Fruit fly (Drosophila melanogaster) whole organism, wandering third instar larva: ENCODE results near the gene CG43255.

ENCODE experiments used
- Abd-B ChIP-seq: fragments of >200 bp; optimal IDR thresholded peaks from 2 replicates; lab custom pipeline; 2017; ENCODE audit warnings: missing biosample characterization, missing genetic modification characterization
- CG32264 ChIP-seq: fragments of 200-800 bp; sonication (Bioruptor generic); optimal IDR thresholded peaks from 2 replicates; lab custom pipeline; 2016; ENCODE audit warnings: missing biosample characterization, missing genetic modification characterization
- CG9705 ChIP-seq: fragments of 200-800 bp; sonication (Bioruptor generic); optimal IDR thresholded peaks from 2 replicates; lab custom pipeline; 2018; ENCODE audit warnings: missing biosample characterization, mild to moderate bottlenecking, missing genetic modification characterization
- CrebA ChIP-seq: fragments of 200-800 bp; sonication (Bioruptor generic); optimal IDR thresholded peaks from 2 replicates; lab custom pipeline; 2016; ENCODE audit warnings: missing biosample characterization, mild to moderate bottlenecking, missing genetic modification characterization, borderline replicate concordance
- Dfd ChIP-seq: fragments of >200 bp; optimal IDR thresholded peaks from 2 replicates; lab custom pipeline; 2017; ENCODE audit warnings: missing biosample characterization, missing genetic modification characterization
- Dif ChIP-seq: fragments of 200-275, 200-300 bp; sonication (Bioruptor generic); optimal IDR thresholded peaks from 2 replicates; lab custom pipeline; 2018; ENCODE audit warnings: missing biosample characterization, missing genetic modification characterization; ENCODE audit not compliant: partially characterized antibody
- GATAd ChIP-seq: sonication (Bioruptor generic); optimal IDR thresholded peaks from 2 replicates; lab custom pipeline; 2016; ENCODE audit warnings: missing biosample characterization, missing genetic modification characterization
- HLH106 ChIP-seq: fragments of 200-800 bp; optimal IDR thresholded peaks from 3 replicates; lab custom pipeline; 2019; ENCODE audit warnings: missing biosample characterization, mild to moderate bottlenecking, missing genetic modification characterization, moderate library complexity
- Hnf4 ChIP-seq: fragments of 200-800 bp; sonication (Bioruptor generic); optimal IDR thresholded peaks from 2 replicates; lab custom pipeline; 2016; ENCODE audit warnings: missing biosample characterization, mild to moderate bottlenecking, missing genetic modification characterization
- Hr78 ChIP-seq: fragments of >200 bp; optimal IDR thresholded peaks from 2 replicates; lab custom pipeline; 2017; ENCODE audit warnings: missing biosample characterization, missing genetic modification characterization
- Hr83 ChIP-seq: fragments of 200-300 bp; sonication (Bioruptor generic); optimal IDR thresholded peaks from 2 replicates; lab custom pipeline; 2016; ENCODE audit warnings: missing biosample characterization, mild to moderate bottlenecking, missing genetic modification characterization, moderate library complexity; ENCODE audit not compliant: poor library complexity, severe bottlenecking
- Jra ChIP-seq: sonication (Bioruptor generic); optimal IDR thresholded peaks from 2 replicates; lab custom pipeline; 2016; ENCODE audit warnings: missing biosample characterization, missing genetic modification characterization
- Mio ChIP-seq: sonication (Bioruptor generic); optimal IDR thresholded peaks from 2 replicates; lab custom pipeline; 2016; ENCODE audit warnings: missing biosample characterization, missing genetic modification characterization
- Myc ChIP-seq: fragments of >200 bp; optimal IDR thresholded peaks from 2 replicates; lab custom pipeline; 2017
- N ChIP-seq: fragments of >200 bp; optimal IDR thresholded peaks from 2 replicates; lab custom pipeline; 2018; ENCODE audit warnings: missing biosample characterization, missing external identifiers, missing genetic modification characterization
- OdsH ChIP-seq: fragments of 200-800 bp; sonication (Bioruptor generic); optimal IDR thresholded peaks from 2 replicates; lab custom pipeline; 2016; ENCODE audit warnings: missing biosample characterization, mild to moderate bottlenecking, missing genetic modification characterization
- Rel ChIP-seq, 2 experiments: fragments of 200-800 bp; sonication (Bioruptor generic) in 1 of 2; optimal IDR thresholded peaks; 2 replicates in 1 of 2; 3 replicates in 1 of 2; lab custom pipeline; 2016 to 2019; ENCODE audit warnings: mild to moderate bottlenecking in 2 of 2, missing biosample characterization in 2 of 2, missing genetic modification characterization in 2 of 2, moderate library complexity in 1 of 2
- Sp1 ChIP-seq: fragments of 200-800 bp; sonication (Bioruptor generic); optimal IDR thresholded peaks from 3 replicates; lab custom pipeline; 2019; ENCODE audit warnings: missing biosample characterization, mild to moderate bottlenecking, missing genetic modification characterization, moderate library complexity
- Vsx2 ChIP-seq: fragments of 200-300, 225-300 bp; sonication (Bioruptor generic); optimal IDR thresholded peaks from 2 replicates; lab custom pipeline; 2018; ENCODE audit warnings: missing biosample characterization, missing genetic modification characterization; ENCODE audit not compliant: partially characterized antibody
- br ChIP-seq: fragments of 200-800 bp; sonication (Bioruptor generic); optimal IDR thresholded peaks from 2 replicates; lab custom pipeline; 2016; ENCODE audit warnings: missing biosample characterization, missing genetic modification characterization
- brk ChIP-seq: fragments of 200-800 bp; sonication (Bioruptor generic); optimal IDR thresholded peaks from 2 replicates; lab custom pipeline; 2016; ENCODE audit warnings: missing biosample characterization, mild to moderate bottlenecking, missing genetic modification characterization
- dl ChIP-seq, 2 experiments: fragments of 175-275, 200-275 bp in 1 of 2; fragments of 200-275 bp in 1 of 2; sonication (Bioruptor generic); optimal IDR thresholded peaks; lab custom pipeline; 2018; ENCODE audit warnings: mild to moderate bottlenecking in 2 of 2, missing biosample characterization in 2 of 2, missing genetic modification characterization in 2 of 2, moderate library complexity in 2 of 2; ENCODE audit not compliant: partially characterized antibody in 2 of 2, insufficient read depth in 1 of 2
- dmrt93B ChIP-seq: fragments of 200-800 bp; sonication (Bioruptor generic); optimal IDR thresholded peaks from 2 replicates; lab custom pipeline; 2018; ENCODE audit warnings: missing biosample characterization, mild to moderate bottlenecking, missing genetic modification characterization
- dsf ChIP-seq: sonication (Bioruptor generic); optimal IDR thresholded peaks from 2 replicates; lab custom pipeline; 2016; ENCODE audit warnings: missing biosample characterization, missing genetic modification characterization, borderline replicate concordance
- ey ChIP-seq: fragments of 200-800 bp; sonication (Bioruptor generic); optimal IDR thresholded peaks from 2 replicates; lab custom pipeline; 2016; ENCODE audit warnings: missing biosample characterization, missing genetic modification characterization
- foxo ChIP-seq, 2 experiments: fragments of 200-800 bp; sonication (Bioruptor generic); optimal IDR thresholded peaks; 2 replicates in 1 of 2; 3 replicates in 1 of 2; lab custom pipeline; 2016 to 2017; ENCODE audit warnings: missing biosample characterization in 2 of 2, missing genetic modification characterization in 2 of 2
- fru ChIP-seq: fragments of 200-800 bp; sonication (Bioruptor generic); optimal IDR thresholded peaks from 3 replicates; lab custom pipeline; 2016; ENCODE audit warnings: missing biosample characterization, mild to moderate bottlenecking, missing genetic modification characterization
- h ChIP-seq: fragments of 200-800 bp; sonication (Bioruptor generic); optimal IDR thresholded peaks from 3 replicates; lab custom pipeline; 2016; ENCODE audit warnings: missing biosample characterization, mild to moderate bottlenecking, missing genetic modification characterization
- jim ChIP-seq: fragments of 175-275, 200-325 bp; sonication (Bioruptor generic); optimal IDR thresholded peaks from 2 replicates; lab custom pipeline; 2016; ENCODE audit warnings: missing biosample characterization, mild to moderate bottlenecking, missing genetic modification characterization
- lola ChIP-seq: fragments of >200 bp; optimal IDR thresholded peaks from 2 replicates; lab custom pipeline; 2017; ENCODE audit warnings: missing biosample characterization, missing genetic modification characterization
- pan ChIP-seq: fragments of >200 bp; optimal IDR thresholded peaks from 2 replicates; lab custom pipeline; 2017
- psq ChIP-seq: fragments of 200-800 bp; sonication (Bioruptor generic); optimal IDR thresholded peaks from 3 replicates; lab custom pipeline; 2017; ENCODE audit warnings: missing biosample characterization, mild to moderate bottlenecking, missing genetic modification characterization, moderate library complexity
- rgr ChIP-seq: fragments of 200-800 bp; sonication (Bioruptor generic); optimal IDR thresholded peaks from 3 replicates; lab custom pipeline; 2016; ENCODE audit warnings: missing biosample characterization, mild to moderate bottlenecking, missing genetic modification characterization
- sage ChIP-seq: fragments of 200-800 bp; sonication (Bioruptor generic); optimal IDR thresholded peaks from 2 replicates; lab custom pipeline; 2016; ENCODE audit warnings: missing biosample characterization, mild to moderate bottlenecking, missing genetic modification characterization
- sv ChIP-seq: fragments of 200-800 bp; sonication (Bioruptor generic); optimal IDR thresholded peaks from 3 replicates; lab custom pipeline; 2016; ENCODE audit warnings: missing biosample characterization, missing genetic modification characterization
- tai ChIP-seq: sonication (Bioruptor generic); optimal IDR thresholded peaks from 2 replicates; lab custom pipeline; 2016; ENCODE audit warnings: missing biosample characterization, missing genetic modification characterization
- woc ChIP-seq: sonication (Bioruptor generic); optimal IDR thresholded peaks from 2 replicates; lab custom pipeline; 2016; ENCODE audit warnings: missing biosample characterization, mild to moderate bottlenecking, missing genetic modification characterization

The CG43255 gene

dm6 chrX:8893378-8893912 is 30.3 kb upstream of the CG43255 start:
- TF ChIP-seq Vsx2, result no peak
- no peak for TF ChIP-seq Rel (GFP tag; optimal IDR thresholded peaks at IDR 0.05; lab: Kevin White, UChicago)
- peak; percentile 13 for TF ChIP-seq Rel (tag; optimal IDR thresholded peaks at IDR 0.05; lab: Kevin White, UChicago)

DNA sequence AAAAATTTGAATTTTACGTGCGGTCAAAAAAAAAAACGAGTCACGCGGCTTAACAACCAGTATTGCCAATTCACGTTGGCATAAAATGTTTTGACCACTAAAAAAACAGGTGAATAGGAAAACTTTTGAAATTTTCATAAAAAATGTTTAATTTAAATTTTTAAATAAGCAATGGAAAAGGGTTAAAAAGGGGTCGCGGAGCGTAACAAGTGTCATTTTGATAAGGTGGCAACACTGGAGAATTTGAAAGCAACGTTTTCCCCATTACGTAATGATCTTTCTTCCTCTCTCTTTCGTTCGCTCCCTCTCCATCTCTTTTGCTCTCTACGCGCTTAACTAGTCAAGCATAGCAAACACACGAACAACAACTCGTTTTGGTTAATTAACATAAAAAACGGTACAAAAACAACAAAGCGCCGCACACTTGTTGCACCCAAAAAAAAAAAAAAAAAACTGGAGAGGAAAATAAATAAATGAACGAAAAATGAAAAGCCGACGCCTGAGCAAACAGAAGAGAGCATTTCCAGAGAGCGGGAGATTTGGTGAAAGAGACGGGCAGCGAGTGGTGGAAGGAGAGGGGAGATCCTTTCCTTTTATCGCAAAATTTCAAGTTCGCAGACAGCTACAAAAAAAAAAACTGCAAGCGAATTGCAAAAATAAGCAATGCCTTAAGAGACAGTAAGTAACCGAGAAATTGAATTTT is 29.3 kb upstream of the CG43255 start:
- TF ChIP-seq Hnf4 (peak; percentile 72), GATAd (GFP tag; lab: Kevin White, UChicago) (no peak), psq (peak; percentile 67), Hr78 (GFP tag; lab: Kevin White, UChicago) (no peak), N (GFP tag; lab: Kevin White, UChicago) (no peak), HLH106 (tag; lab: Kevin White, UChicago) (peak; percentile 75), foxo (GFP tag; optimal IDR thresholded peaks at IDR 0.05; lab: Kevin White, UChicago) (peak; percentile 17 to 83), dsf (GFP tag; lab: Kevin White, UChicago) (no peak), Mio (GFP tag; lab: Kevin White, UChicago) (no peak), Abd-B (GFP tag; lab: Kevin White, UChicago) (no peak), Jra (GFP tag; lab: Kevin White, UChicago) (peak; percentile 49), CG32264 (peak; percentile 61), Dif (GFP tag; lab: Kevin White, UChicago) (peak; percentile 30), br (peak; percentile 83), OdsH (GFP tag; lab: Kevin White, UChicago) (peak; percentile 79), Sp1 (GFP tag; lab: Kevin White, UChicago) (peak; percentile 74), jim (peak; percentile 85), CG9705 (GFP tag; lab: Kevin White, UChicago) (peak; percentile 11), pan (lab: Kevin White, UChicago) (no peak), dmrt93B (GFP tag; lab: Kevin White, UChicago) (peak; percentile 52), ey (peak; percentile 79), brk (GFP tag; lab: Kevin White, UChicago) (peak; percentile 44), Vsx2 (peak; percentile 51), rgr (peak; percentile 84), dl (GFP tag; optimal IDR thresholded peaks at IDR 0.05; lab: Kevin White, UChicago; ENCODE audit: insufficient read depth in 1 of 2, partially characterized antibody in 2 of 2) (peak in 1 of 2 experiments; percentile 60), fru (GFP tag; lab: Kevin White, UChicago) (peak; percentile 81), Hr83 (GFP tag; lab: Kevin White, UChicago) (no peak), Rel (GFP tag; optimal IDR thresholded peaks at IDR 0.05; lab: Kevin White, UChicago) (no peak), Rel (tag; optimal IDR thresholded peaks at IDR 0.05; lab: Kevin White, UChicago) (peak; percentile 36), h (GFP tag; lab: Kevin White, UChicago) (peak; percentile 84), sv (GFP tag; lab: Kevin White, UChicago) (peak; percentile 80), Myc (lab: Kevin White, UChicago) (no peak), sage (GFP tag; lab: Kevin White, UChicago) (peak; percentile 67), CrebA (GFP tag; lab: Kevin White, UChicago) (peak; percentile 31), lola (GFP tag; lab: Kevin White, UChicago) (no peak), tai (GFP tag; lab: Kevin White, UChicago) (peak; percentile 13), woc (peak; percentile 32)
- TF ChIP-seq, all 38 proteins: peak for 26

DNA sequence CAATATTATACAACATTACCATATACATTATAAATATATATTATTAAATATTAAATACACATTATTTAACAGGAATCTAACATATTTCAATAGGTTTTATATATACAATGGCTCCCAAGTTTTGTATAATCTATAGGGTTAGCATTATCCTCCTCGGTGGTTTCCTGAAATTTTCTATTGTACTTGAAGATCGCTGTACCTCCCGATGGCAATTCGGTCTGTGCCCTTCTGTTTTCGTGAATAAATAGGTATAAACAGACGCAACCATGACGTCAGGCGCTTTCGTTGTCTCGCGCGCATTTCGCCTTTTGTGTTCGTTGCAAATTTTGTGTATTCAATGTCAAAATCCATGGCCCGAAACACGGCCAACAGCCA is 28.8 kb upstream of the CG43255 start:
- TF ChIP-seq rgr, result no peak
- no peak for TF ChIP-seq N (GFP tag; lab: Kevin White, UChicago)
- TF ChIP-seq pan (lab: Kevin White, UChicago), result no peak
- TF ChIP-seq Rel (GFP tag; optimal IDR thresholded peaks at IDR 0.05; lab: Kevin White, UChicago), result no peak
- TF ChIP-seq Rel (tag; optimal IDR thresholded peaks at IDR 0.05; lab: Kevin White, UChicago), result no peak
- TF ChIP-seq Dif (GFP tag; lab: Kevin White, UChicago), result no peak
- TF ChIP-seq dsf (GFP tag; lab: Kevin White, UChicago), result no peak
- peak; percentile 56 for TF ChIP-seq Sp1 (GFP tag; lab: Kevin White, UChicago)
- TF ChIP-seq Dfd (GFP tag; lab: Kevin White, UChicago), result no peak
- no peak for TF ChIP-seq tai (GFP tag; lab: Kevin White, UChicago)
- no peak for TF ChIP-seq Jra (GFP tag; lab: Kevin White, UChicago)
- no peak for TF ChIP-seq jim
- no peak for TF ChIP-seq lola (GFP tag; lab: Kevin White, UChicago)
- peak; percentile 32 for TF ChIP-seq psq
- no peak for TF ChIP-seq brk (GFP tag; lab: Kevin White, UChicago)
- peak; percentile 30 for TF ChIP-seq dmrt93B (GFP tag; lab: Kevin White, UChicago)
- no peak for TF ChIP-seq OdsH (GFP tag; lab: Kevin White, UChicago)
- no peak for TF ChIP-seq h (GFP tag; lab: Kevin White, UChicago)
- peak; percentile 70 for TF ChIP-seq HLH106 (tag; lab: Kevin White, UChicago)
- TF ChIP-seq foxo (GFP tag; optimal IDR thresholded peaks at IDR 0.05; lab: Kevin White, UChicago), result no peak
- TF ChIP-seq Mio (GFP tag; lab: Kevin White, UChicago), result no peak
